Fruit fly (Drosophila melanogaster): ENCODE data around the gene Srg1.

The Srg1 gene

DNA sequence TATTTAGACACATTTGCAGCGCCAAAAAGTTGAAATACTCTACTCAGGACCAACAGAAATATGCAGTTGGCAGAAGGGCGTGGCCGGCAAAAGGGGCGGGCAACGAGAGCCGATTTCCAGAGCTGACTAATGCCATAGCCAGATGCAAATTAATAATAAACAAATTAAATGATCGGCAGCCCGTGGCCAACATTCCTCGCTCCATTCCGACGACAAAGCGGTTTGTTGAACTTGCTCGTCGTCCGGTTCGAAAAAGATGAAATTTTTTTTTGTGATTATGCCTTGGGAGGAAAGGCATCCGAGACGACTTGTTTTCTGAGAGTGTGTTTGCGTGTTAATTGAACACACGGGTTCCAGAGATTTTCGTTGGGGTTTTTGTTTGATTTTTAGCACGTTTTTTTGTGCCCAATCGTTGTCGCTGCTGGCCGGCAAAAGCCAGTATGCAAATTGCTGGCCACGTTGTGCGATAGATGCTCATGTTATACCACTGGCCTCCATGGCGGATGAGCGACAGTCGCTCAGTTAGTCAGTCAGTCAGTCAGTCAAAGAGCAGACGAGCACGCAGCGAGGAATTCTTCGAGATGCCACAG lies 24.9 kb upstream of the Srg1 start:
- TF ChIP-seq abd-A (tag; optimal IDR thresholded peaks at IDR 0.05) = peak; percentile 30
- TF ChIP-seq cwo (GFP tag; optimal IDR thresholded peaks at IDR 0.05) = peak; percentile 78
- peak; percentile 39 for TF ChIP-seq Ets65A (GFP tag)
- TF ChIP-seq en (GFP tag; optimal IDR thresholded peaks at IDR 0.05) = no peak
- 0 out of 4 replicates have a peak, but pooled peaks have one; percentile 70 for TF ChIP-seq chinmo (GFP tag; IDR thresholded peaks at IDR 0.05; ENCODE audit: partially characterized antibody)
- peak; percentile 29 for TF ChIP-seq kni (GFP tag; optimal IDR thresholded peaks at IDR 0.05)
- peak; percentile 49 for TF ChIP-seq CG8281 (tag; optimal IDR thresholded peaks at IDR 0.05)
- TF ChIP-seq CG10543 (GFP tag; optimal IDR thresholded peaks at IDR 0.05) = peak; percentile 17
- TF ChIP-seq Eip74EF (GFP tag; optimal IDR thresholded peaks at IDR 0.05) = no peak
- TF ChIP-seq pita (GFP tag; optimal IDR thresholded peaks at IDR 0.05) = no peak
- peak; percentile 35 for TF ChIP-seq sqz (GFP tag; optimal IDR thresholded peaks at IDR 0.05)
- TF ChIP-seq Pdp1 (GFP tag; optimal IDR thresholded peaks at IDR 0.05) = peak in 1 of 2 experiments; percentile 20
- TF ChIP-seq CG12769 (tag; optimal IDR thresholded peaks at IDR 0.05) = peak; percentile 74
- TF ChIP-seq vvl (GFP tag; IDR thresholded peaks at IDR 0.05) = 0 out of 2 replicates have a peak, but pooled peaks have one; percentile 12
- no peak for TF ChIP-seq CG10321 (GFP tag; IDR thresholded peaks at IDR 0.05)
- peak; percentile 96 for TF ChIP-seq sd (tag; optimal IDR thresholded peaks at IDR 0.05)

DNA sequence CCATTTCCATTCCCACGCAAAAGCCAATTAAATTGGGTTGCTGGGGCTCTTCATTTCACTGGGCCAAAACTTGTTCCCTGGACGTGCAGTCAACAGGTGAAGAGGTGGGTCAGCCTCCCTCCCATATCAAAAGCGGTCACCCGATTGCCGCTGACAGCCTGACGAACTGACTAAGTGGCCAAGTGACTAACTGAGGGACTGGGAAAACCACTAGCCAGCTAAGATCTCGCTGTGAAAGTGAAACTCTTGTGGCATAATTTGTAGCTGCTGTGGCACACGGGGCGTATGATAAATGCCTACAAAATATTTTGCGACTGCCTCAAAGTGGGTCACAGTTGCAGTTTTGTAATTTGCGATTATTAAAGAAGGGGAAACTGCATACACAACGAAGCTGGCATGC lies 23.9 kb upstream of the Srg1 start:
- no peak for TF ChIP-seq NFAT (GFP tag; IDR thresholded peaks at IDR 0.05)
- TF ChIP-seq aop (GFP tag; IDR thresholded peaks at IDR 0.05) = no peak
- TF ChIP-seq grn (GFP tag; optimal IDR thresholded peaks at IDR 0.05) = no peak
- no peak for TF ChIP-seq CG11723 (GFP tag; optimal IDR thresholded peaks at IDR 0.05)
- TF ChIP-seq CG8281 (tag; optimal IDR thresholded peaks at IDR 0.05) = peak; percentile 82
- no peak for TF ChIP-seq sob (GFP tag; IDR thresholded peaks at IDR 0.05)
- TF ChIP-seq kni (GFP tag; optimal IDR thresholded peaks at IDR 0.05) = no peak
- no peak for TF ChIP-seq CG17359 (tag; optimal IDR thresholded peaks at IDR 0.05)
- no peak for TF ChIP-seq CG8089 (GFP tag; optimal IDR thresholded peaks at IDR 0.05)
- TF ChIP-seq luna (GFP tag; optimal IDR thresholded peaks at IDR 0.05) = no peak
- TF ChIP-seq Blimp-1 (GFP tag; optimal IDR thresholded peaks at IDR 0.05) = peak; percentile 56
- no peak for TF ChIP-seq CG8924 (tag; optimal IDR thresholded peaks at IDR 0.05)

- peak; percentile 50 for TF ChIP-seq CG17359 (tag; optimal IDR thresholded peaks at IDR 0.05)
- peak; percentile 9 for TF ChIP-seq Ssrp (tag; optimal IDR thresholded peaks at IDR 0.05)
- no peak for TF ChIP-seq CG8924 (tag; optimal IDR thresholded peaks at IDR 0.05)
- peak; percentile 54 for TF ChIP-seq Med (GFP tag)
- peak; percentile 57 for TF ChIP-seq dmrt99B (tag; optimal IDR thresholded peaks at IDR 0.05)
- peak in 1 of 2 experiments; percentile 26 for TF ChIP-seq bsh (GFP tag; optimal IDR thresholded peaks at IDR 0.05)
- no peak for TF ChIP-seq Six4 (GFP tag; optimal IDR thresholded peaks at IDR 0.05)
- no peak for TF ChIP-seq prd (optimal IDR thresholded peaks at IDR 0.05)
- no peak for TF ChIP-seq prd (GFP tag; IDR thresholded peaks at IDR 0.05)
- TF ChIP-seq lmd (GFP tag; IDR thresholded peaks at IDR 0.05) = peak; percentile 19; the same call in 1 of the 2 replicates
- TF ChIP-seq Blimp-1 (GFP tag; optimal IDR thresholded peaks at IDR 0.05) = peak; percentile 31
- TF ChIP-seq nerfin-2 (GFP tag; IDR thresholded peaks at IDR 0.05; ENCODE audit: partially characterized antibody) = no peak
- no peak for TF ChIP-seq H2.0 (GFP tag; IDR thresholded peaks at IDR 0.05)
- no peak for TF ChIP-seq wor (GFP tag; IDR thresholded peaks at IDR 0.05)
- TF ChIP-seq Side (GFP tag; optimal IDR thresholded peaks at IDR 0.05) = no peak
- 0 out of 3 replicates have a peak, but pooled peaks have one; percentile 5 for TF ChIP-seq row (GFP tag; IDR thresholded peaks at IDR 0.05)
- peak; percentile 58 for TF ChIP-seq Sox102F (GFP tag; optimal IDR thresholded peaks at IDR 0.05)
- no peak for TF ChIP-seq CG14710 (tag; optimal IDR thresholded peaks at IDR 0.05)
- no peak for TF ChIP-seq pros (GFP tag; optimal IDR thresholded peaks at IDR 0.05)
- TF ChIP-seq Drgx (GFP tag; IDR thresholded peaks at IDR 0.05) = peak; percentile 47
- peak; percentile 54 for TF ChIP-seq sens (GFP tag)
- no peak for TF ChIP-seq hth (optimal IDR thresholded peaks at IDR 0.05)
- 0 out of 2 replicates have a peak, but pooled peaks have one; percentile 16 for TF ChIP-seq Ptx1 (GFP tag; IDR thresholded peaks at IDR 0.05)
- TF ChIP-seq az2 (GFP tag; optimal IDR thresholded peaks at IDR 0.05) = peak; percentile 16
- TF ChIP-seq Xbp1 (GFP tag; optimal IDR thresholded peaks at IDR 0.05) = peak; percentile 1
Observed at dm6 chr3R:24886470-24886869, 21.9 kb upstream of the Srg1 start.

Data from whole organism, embryonic.